Fruit fly (Drosophila melanogaster): ENCODE results near the gene Gapvd1.

Gene Gapvd1

dm6 chrX:11326213-11326731 lies 1.1 kb downstream of the Gapvd1 start (continued):
- TF ChIP-seq Dll (GFP tag; IDR thresholded peaks at IDR 0.05; ENCODE audit: partially characterized antibody) (no peak), gfzf (GFP tag; optimal IDR thresholded peaks at IDR 0.05) (no peak), Tbp (GFP tag; optimal IDR thresholded peaks at IDR 0.05) (no peak), CG10565 (GFP tag; optimal IDR thresholded peaks at IDR 0.05) (no peak), CG10274 (GFP tag; optimal IDR thresholded peaks at IDR 0.05) (peak; percentile 37), CG32532 (GFP tag; IDR thresholded peaks at IDR 0.05) (peak; percentile 76), CG16813 (GFP tag; IDR thresholded peaks at IDR 0.05; ENCODE audit: partially characterized antibody) (no peak), Ptx1 (GFP tag; IDR thresholded peaks at IDR 0.05) (peak; percentile 77), CG14441 (GFP tag; IDR thresholded peaks at IDR 0.05) (peak; percentile 65), ftz-f1 (GFP tag; optimal IDR thresholded peaks at IDR 0.05) (peak; percentile 86), shn (GFP tag; optimal IDR thresholded peaks at IDR 0.05) (peak; percentile 43), MESR4 (GFP tag; optimal IDR thresholded peaks at IDR 0.05) (peak; percentile 8), ttk (GFP tag; IDR thresholded peaks at IDR 0.05) (peak; percentile 51), CG12071 (GFP tag; optimal IDR thresholded peaks at IDR 0.05) (peak; percentile 63), E2f2 (GFP tag; IDR thresholded peaks at IDR 0.05) (peak; percentile 34; the same call in 1 of the 2 replicates), PHDP (tag; optimal IDR thresholded peaks at IDR 0.05) (peak; percentile 78), grau (tag; optimal IDR thresholded peaks at IDR 0.05) (peak; percentile 78), ranshi (GFP tag; IDR thresholded peaks at IDR 0.05) (peak; percentile 63), repo (GFP tag; optimal IDR thresholded peaks at IDR 0.05) (no peak), NFAT (GFP tag; IDR thresholded peaks at IDR 0.05) (0 out of 2 replicates have a peak, but pooled peaks have one; percentile 27), ken (GFP tag; IDR thresholded peaks at IDR 0.05) (no peak; the same call in 2 of the 3 replicates), schlank (tag; optimal IDR thresholded peaks at IDR 0.05) (peak; percentile 65), odd (GFP tag; optimal IDR thresholded peaks at IDR 0.05) (peak; percentile 54), CG10267 (tag; optimal IDR thresholded peaks at IDR 0.05) (peak; percentile 32), CG9609 (GFP tag; optimal IDR thresholded peaks at IDR 0.05) (peak; percentile 66), CG15269 (tag; optimal IDR thresholded peaks at IDR 0.05) (peak; percentile 80), CG7786 (GFP tag; optimal IDR thresholded peaks at IDR 0.05) (peak; percentile 52), CG12299 (tag; optimal IDR thresholded peaks at IDR 0.05) (peak; percentile 52), nerfin-1 (tag; optimal IDR thresholded peaks at IDR 0.05) (peak; percentile 52), prd (optimal IDR thresholded peaks at IDR 0.05) (no peak), prd (GFP tag; IDR thresholded peaks at IDR 0.05) (peak; percentile 52), en (GFP tag; optimal IDR thresholded peaks at IDR 0.05) (peak; percentile 60), CG11560 (tag; IDR thresholded peaks at IDR 0.05) (peak; percentile 50; the same call in 1 of the 3 replicates), CG1603 (tag; optimal IDR thresholded peaks at IDR 0.05) (no peak), Usf (GFP tag; optimal IDR thresholded peaks at IDR 0.05) (peak; percentile 22), Hmx (GFP tag; optimal IDR thresholded peaks at IDR 0.05) (peak; percentile 45), CG6683 (GFP tag; optimal IDR thresholded peaks at IDR 0.05) (peak; percentile 37), CG10543 (GFP tag; optimal IDR thresholded peaks at IDR 0.05) (peak; percentile 52), mld (GFP tag; IDR thresholded peaks at IDR 0.05; ENCODE audit: partially characterized antibody) (no peak), dati (GFP tag; IDR thresholded peaks at IDR 0.05) (0 out of 2 replicates have a peak, but pooled peaks have one; percentile 28), CG13296 (GFP tag; optimal IDR thresholded peaks at IDR 0.05) (peak; percentile 64), CG9727 (GFP tag; optimal IDR thresholded peaks at IDR 0.05) (peak; percentile 74), crol (GFP tag; IDR thresholded peaks at IDR 0.05) (peak; percentile 86), CG7839 (tag; optimal IDR thresholded peaks at IDR 0.05) (peak; percentile 82), bsh (GFP tag; optimal IDR thresholded peaks at IDR 0.05) (peak; percentile 8 to 68), Mad (GFP tag; optimal IDR thresholded peaks at IDR 0.05) (peak; percentile 39), knrl (GFP tag; IDR thresholded peaks at IDR 0.05; ENCODE audit: partially characterized antibody) (no peak), danr (GFP tag; IDR thresholded peaks at IDR 0.05) (0 out of 2 replicates have a peak, but pooled peaks have one; percentile 37), CG15011 (GFP tag; optimal IDR thresholded peaks at IDR 0.05) (peak; percentile 53), CG17568 (GFP tag; optimal IDR thresholded peaks at IDR 0.05) (no peak)

Measured in whole organism, embryonic.